Fruit fly (Drosophila melanogaster): ENCODE data around the gene ras.
A peak's percentile ranks its signal among the peaks of the same experiment; 100 is the strongest.

Gene ras

DNA sequence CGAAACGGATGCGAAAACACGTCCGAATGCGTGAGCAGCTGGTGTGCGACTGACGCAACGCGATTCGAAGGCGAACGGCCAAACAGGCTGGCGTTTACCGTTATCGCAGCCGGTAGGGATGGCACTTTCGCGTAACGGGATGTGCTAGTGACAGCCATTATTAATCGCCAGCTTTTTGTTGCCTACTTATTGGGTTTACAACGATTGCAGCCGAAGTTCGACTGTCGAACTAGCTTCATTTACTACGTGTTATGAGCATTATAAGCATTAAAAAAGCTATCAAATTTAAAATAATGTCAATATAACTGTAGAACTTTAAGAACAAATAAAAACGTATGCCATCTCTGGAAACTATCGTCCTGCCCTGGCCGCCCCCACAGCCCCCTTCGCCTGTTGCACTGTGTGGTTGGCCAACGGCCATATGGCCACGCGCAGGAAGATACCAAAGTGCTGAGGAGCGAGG is 13.3 kb downstream of the ras start, which contains the start of gene Rph (continued):
- no peak for TF ChIP-seq dmrt11E (tag; optimal IDR thresholded peaks at IDR 0.05)
- TF ChIP-seq CG18011 (GFP tag; optimal IDR thresholded peaks at IDR 0.05), result no peak
- no peak for TF ChIP-seq CG6254 (GFP tag; optimal IDR thresholded peaks at IDR 0.05)
- no peak for TF ChIP-seq CG31224 (GFP tag; IDR thresholded peaks at IDR 0.05)
- peak; percentile 11; the same call in 1 of the 2 replicates for TF ChIP-seq ssp (GFP tag; IDR thresholded peaks at IDR 0.05)
- TF ChIP-seq CG2678 (tag; optimal IDR thresholded peaks at IDR 0.05), result peak; percentile 29
- TF ChIP-seq CG9727 (GFP tag; optimal IDR thresholded peaks at IDR 0.05), result peak; percentile 1
- no peak for TF ChIP-seq CG2712 (tag; optimal IDR thresholded peaks at IDR 0.05)
- TF ChIP-seq CG14050 (GFP tag; IDR thresholded peaks at IDR 0.05), result no peak
- TF ChIP-seq vfl (GFP tag; optimal IDR thresholded peaks at IDR 0.05), result no peak
- TF ChIP-seq CG18262 (tag; optimal IDR thresholded peaks at IDR 0.05), result no peak
- no peak for TF ChIP-seq wdn (GFP tag; IDR thresholded peaks at IDR 0.05)
- TF ChIP-seq Jarid2 (GFP tag; optimal IDR thresholded peaks at IDR 0.05), result no peak
- no peak for TF ChIP-seq bbx (GFP tag; IDR thresholded peaks at IDR 0.05; ENCODE audit: partially characterized antibody)
- no peak for TF ChIP-seq D19B (GFP tag; optimal IDR thresholded peaks at IDR 0.05)
- no peak for TF ChIP-seq CG9817 (tag; optimal IDR thresholded peaks at IDR 0.05)
- TF ChIP-seq CG13287 (GFP tag; IDR thresholded peaks at IDR 0.05; ENCODE audit: partially characterized antibody), result peak; percentile 63
- no peak for TF ChIP-seq CG6765 (GFP tag; optimal IDR thresholded peaks at IDR 0.05)
- no peak for TF ChIP-seq gsb-n (tag; optimal IDR thresholded peaks at IDR 0.05)
- no peak for TF ChIP-seq PHDP (tag; optimal IDR thresholded peaks at IDR 0.05)
- TF ChIP-seq aop (GFP tag; IDR thresholded peaks at IDR 0.05), result no peak
- TF ChIP-seq CG31365 (tag; optimal IDR thresholded peaks at IDR 0.05), result no peak
- no peak for TF ChIP-seq CG10321 (GFP tag; IDR thresholded peaks at IDR 0.05)
- TF ChIP-seq sima (GFP tag; optimal IDR thresholded peaks at IDR 0.05), result no peak
- TF ChIP-seq nmo (GFP tag; optimal IDR thresholded peaks at IDR 0.05), result no peak
- peak; percentile 27 for TF ChIP-seq cwo (GFP tag; optimal IDR thresholded peaks at IDR 0.05)
- TF ChIP-seq Side (GFP tag; optimal IDR thresholded peaks at IDR 0.05), result no peak
- TF ChIP-seq kay (GFP tag; optimal IDR thresholded peaks at IDR 0.05), result no peak
- TF ChIP-seq CG18619 (GFP tag; optimal IDR thresholded peaks at IDR 0.05), result no peak
- peak; percentile 31 for TF ChIP-seq CG10147 (GFP tag; optimal IDR thresholded peaks at IDR 0.05)
- TF ChIP-seq kni (GFP tag; optimal IDR thresholded peaks at IDR 0.05), result no peak
- no peak for TF ChIP-seq NK7.1 (GFP tag; optimal IDR thresholded peaks at IDR 0.05)
- no peak for TF ChIP-seq gem (tag; optimal IDR thresholded peaks at IDR 0.05)
- TF ChIP-seq HLH54F (GFP tag; optimal IDR thresholded peaks at IDR 0.05), result peak; percentile 3
- TF ChIP-seq CG5245 (GFP tag; optimal IDR thresholded peaks at IDR 0.05), result no peak
- peak; percentile 23 for TF ChIP-seq CG15269 (tag; optimal IDR thresholded peaks at IDR 0.05)
- no peak for TF ChIP-seq CG17328 (GFP tag; IDR thresholded peaks at IDR 0.05)
- peak; percentile 50 for TF ChIP-seq CG9932 (GFP tag; IDR thresholded peaks at IDR 0.05)
- TF ChIP-seq Bdp1 (GFP tag; optimal IDR thresholded peaks at IDR 0.05), result no peak
- TF ChIP-seq fd3F (GFP tag; optimal IDR thresholded peaks at IDR 0.05), result no peak
- no peak for TF ChIP-seq fu2 (GFP tag; optimal IDR thresholded peaks at IDR 0.05)
- TF ChIP-seq CG12071 (GFP tag; optimal IDR thresholded peaks at IDR 0.05), result no peak
- no peak for TF ChIP-seq pita (GFP tag; optimal IDR thresholded peaks at IDR 0.05)
- peak; percentile 5; the same call in 1 of the 2 replicates for TF ChIP-seq CG32532 (GFP tag; IDR thresholded peaks at IDR 0.05)
- no peak for TF ChIP-seq CG4360 (GFP tag; IDR thresholded peaks at IDR 0.05)
- TF ChIP-seq emc (GFP tag; optimal IDR thresholded peaks at IDR 0.05), result no peak
- no peak for TF ChIP-seq CG12236 (GFP tag; optimal IDR thresholded peaks at IDR 0.05)
- peak; percentile 23 for TF ChIP-seq sug (tag; optimal IDR thresholded peaks at IDR 0.05)
- peak; percentile 32 for TF ChIP-seq abd-A (tag; optimal IDR thresholded peaks at IDR 0.05)
- peak; percentile 22 for TF ChIP-seq CG11504 (tag; optimal IDR thresholded peaks at IDR 0.05)
- peak; percentile 46; the same call in 1 of the 2 replicates for TF ChIP-seq slbo (GFP tag; IDR thresholded peaks at IDR 0.05)

All from whole organism, embryonic.